Worm (Caenorhabditis elegans) whole organism, midembryonic: ENCODE results near the gene clec-133.

Experiments
- T22C8.4 ChIP-seq: fragments of 200-800 bp; sonication (Bioruptor generic); IDR thresholded peaks from 2 replicates; pipeline ENCODE4 v1.3.6; 2022; ENCODE audit warnings: missing genetic modification characterization, missing compliant biosample characterization
- cog-1 ChIP-seq: sonication (generic microtip); optimal IDR thresholded peaks from 2 replicates; lab custom pipeline; 2016; ENCODE audit warnings: missing genetic modification characterization, missing compliant biosample characterization
- flt-1 ChIP-seq: fragments of 200-800 bp; sonication (Bioruptor generic); IDR thresholded peaks from 2 replicates; pipeline ENCODE4 v1.3.6; 2022; ENCODE audit warnings: missing genetic modification characterization, missing compliant biosample characterization
- klf-2 ChIP-seq: fragments of 200-800 bp; sonication (Bioruptor generic); conservative IDR thresholded peaks from 2 replicates; pipeline ENCODE4 v1.3.6; 2022; ENCODE audit warnings: missing genetic modification reagents, missing genetic modification characterization, missing compliant biosample characterization
- med-1 ChIP-seq: sonication (generic microtip); optimal IDR thresholded peaks from 2 replicates; lab custom pipeline; 2017; ENCODE audit warnings: missing genetic modification characterization, mild to moderate bottlenecking, missing compliant biosample characterization, antibody characterized with exemption, missing genetic modification reagents; ENCODE audit not compliant: insufficient read depth
- ref-1 ChIP-seq: fragments of 200-800 bp; sonication (Bioruptor generic); conservative IDR thresholded peaks from 2 replicates; pipeline ENCODE4 v1.3.6; 2022; ENCODE audit warnings: missing genetic modification reagents, missing genetic modification characterization, missing compliant biosample characterization
- tab-1 ChIP-seq: fragments of 200-800 bp; sonication (Bioruptor generic); IDR thresholded peaks from 2 replicates; pipeline ENCODE4 v1.3.6; 2022; ENCODE audit warnings: missing genetic modification characterization, missing compliant biosample characterization
- ztf-23 ChIP-seq: fragments of 200-800 bp; sonication (Bioruptor generic); IDR thresholded peaks from 2 replicates; pipeline ENCODE4 v1.3.6; 2022; ENCODE audit warnings: missing genetic modification reagents, missing genetic modification characterization, missing compliant biosample characterization
- ztf-29 ChIP-seq: fragments of 200-800 bp; sonication (Bioruptor generic); IDR thresholded peaks from 2 replicates; pipeline ENCODE4 v1.3.6; 2022; ENCODE audit warnings: missing genetic modification reagents, missing genetic modification characterization, missing compliant biosample characterization

clec-133 gene

ce11 chrII:3578121-3578520 is at the start of gene clec-133:
Gene clec-133, plus strand, starts transcription at chrII:3578421.
- TF ChIP-seq ztf-23 (GFP tag; lab: Robert Waterston, UW) (no peak), klf-2 (no peak), ref-1 (GFP tag; lab: Robert Waterston, UW) (no peak), cog-1 (tag; lab: Kevin White, UChicago) (no peak), tab-1 (GFP tag; lab: Robert Waterston, UW) (no peak), flt-1 (no peak), T22C8.4 (GFP tag; lab: Robert Waterston, UW) (no peak)

ce11 chrII:3540151-3540550 is 38.1 kb upstream of the clec-133 start:
- TF ChIP-seq ztf-29 (GFP tag; lab: Robert Waterston, UW): no peak
- TF ChIP-seq T22C8.4 (GFP tag; lab: Robert Waterston, UW): no peak
- TF ChIP-seq flt-1: no peak
- TF ChIP-seq klf-2: no peak
- TF ChIP-seq ref-1 (GFP tag; lab: Robert Waterston, UW): no peak
- no peak for TF ChIP-seq cog-1 (tag; lab: Kevin White, UChicago)
- no peak for TF ChIP-seq med-1 (GFP tag; lab: Kevin White, UChicago)
- no peak for TF ChIP-seq tab-1 (GFP tag; lab: Robert Waterston, UW)
- TF ChIP-seq ztf-23 (GFP tag; lab: Robert Waterston, UW): no peak

ce11 chrII:3546381-3546931 is 31.8 kb upstream of the clec-133 start, which contains the start of gene apd-3:
Gene apd-3, minus strand, starts transcription at chrII:3546431.
- no peak for TF ChIP-seq ztf-29 (GFP tag; lab: Robert Waterston, UW)
- no peak for TF ChIP-seq ztf-23 (GFP tag; lab: Robert Waterston, UW)

- TF ChIP-seq med-1 (GFP tag; lab: Kevin White, UChicago): no peak
- no peak for TF ChIP-seq ref-1 (GFP tag; lab: Robert Waterston, UW)
- TF ChIP-seq tab-1 (GFP tag; lab: Robert Waterston, UW): no peak
- no peak for TF ChIP-seq ztf-23 (GFP tag; lab: Robert Waterston, UW)
- TF ChIP-seq ztf-29 (GFP tag; lab: Robert Waterston, UW): no peak; the same call in 1 of the 2 replicates
- TF ChIP-seq klf-2: no peak
- TF ChIP-seq cog-1 (tag; lab: Kevin White, UChicago): no peak
- no peak for TF ChIP-seq T22C8.4 (GFP tag; lab: Robert Waterston, UW)
- TF ChIP-seq flt-1: no peak
These were observed 30.9 kb upstream of the clec-133 start for ce11 chrII:3547282-3547681.

ce11 chrII:3550352-3550751 is 27.9 kb upstream of the clec-133 start, which contains the start of gene W10G11.19:
Gene W10G11.19, plus strand, starts transcription at chrII:3550652.
- TF ChIP-seq ref-1 (GFP tag; lab: Robert Waterston, UW): no peak
- no peak for TF ChIP-seq klf-2
- TF ChIP-seq tab-1 (GFP tag; lab: Robert Waterston, UW): no peak

ce11 chrII:3553453-3553852 is 24.8 kb upstream of the clec-133 start, which contains the start of gene dnc-3:
Gene dnc-3, plus strand, starts transcription at chrII:3553724.
- TF ChIP-seq cog-1 (tag; lab: Kevin White, UChicago) (peak; percentile 27), ztf-29 (GFP tag; lab: Robert Waterston, UW) (no peak)

- TF ChIP-seq tab-1 (GFP tag; lab: Robert Waterston, UW): no peak
- TF ChIP-seq cog-1 (tag; lab: Kevin White, UChicago): no peak
- TF ChIP-seq med-1 (GFP tag; lab: Kevin White, UChicago): no peak
- TF ChIP-seq ztf-29 (GFP tag; lab: Robert Waterston, UW): no peak
- TF ChIP-seq ztf-23 (GFP tag; lab: Robert Waterston, UW): no peak
- no peak for TF ChIP-seq flt-1
- no peak for TF ChIP-seq ref-1 (GFP tag; lab: Robert Waterston, UW)
- TF ChIP-seq klf-2: no peak
- no peak for TF ChIP-seq T22C8.4 (GFP tag; lab: Robert Waterston, UW)
These were observed 23.5 kb upstream of the clec-133 start for ce11 chrII:3554673-3555072.

- no peak for TF ChIP-seq ztf-29 (GFP tag; lab: Robert Waterston, UW)
- TF ChIP-seq flt-1: no peak
These were observed 22.9 kb upstream of the clec-133 start for ce11 chrII:3555281-3555680.

ce11 chrII:3556584-3556983 is 21.6 kb upstream of the clec-133 start:
- no peak for TF ChIP-seq klf-2
- no peak for TF ChIP-seq flt-1
- TF ChIP-seq cog-1 (tag; lab: Kevin White, UChicago): no peak

ce11 chrII:3557417-3557816 is 20.8 kb upstream of the clec-133 start, which contains the start of gene lgc-45:
Gene lgc-45, plus strand, starts transcription at chrII:3557472.
- TF ChIP-seq ztf-29 (GFP tag; lab: Robert Waterston, UW): no peak
- TF ChIP-seq cog-1 (tag; lab: Kevin White, UChicago): no peak
- TF ChIP-seq ref-1 (GFP tag; lab: Robert Waterston, UW): no peak
- no peak for TF ChIP-seq med-1 (GFP tag; lab: Kevin White, UChicago)
- no peak for TF ChIP-seq ztf-23 (GFP tag; lab: Robert Waterston, UW)
- no peak for TF ChIP-seq klf-2
- TF ChIP-seq T22C8.4 (GFP tag; lab: Robert Waterston, UW): no peak
- no peak for TF ChIP-seq flt-1
- TF ChIP-seq tab-1 (GFP tag; lab: Robert Waterston, UW): no peak

- TF ChIP-seq ztf-29 (GFP tag; lab: Robert Waterston, UW) (no peak), cog-1 (tag; lab: Kevin White, UChicago) (no peak), ztf-23 (GFP tag; lab: Robert Waterston, UW) (no peak), klf-2 (no peak), ref-1 (GFP tag; lab: Robert Waterston, UW) (no peak), med-1 (GFP tag; lab: Kevin White, UChicago) (no peak), flt-1 (no peak), tab-1 (GFP tag; lab: Robert Waterston, UW) (no peak)
These were observed 17.6 kb upstream of the clec-133 start, which contains the start of gene W10G11.1 for ce11 chrII:3560592-3560991. Gene W10G11.1, minus strand, starts transcription at chrII:3560692.
